Worm (Caenorhabditis elegans): ENCODE results near the gene srh-34.

DNA sequence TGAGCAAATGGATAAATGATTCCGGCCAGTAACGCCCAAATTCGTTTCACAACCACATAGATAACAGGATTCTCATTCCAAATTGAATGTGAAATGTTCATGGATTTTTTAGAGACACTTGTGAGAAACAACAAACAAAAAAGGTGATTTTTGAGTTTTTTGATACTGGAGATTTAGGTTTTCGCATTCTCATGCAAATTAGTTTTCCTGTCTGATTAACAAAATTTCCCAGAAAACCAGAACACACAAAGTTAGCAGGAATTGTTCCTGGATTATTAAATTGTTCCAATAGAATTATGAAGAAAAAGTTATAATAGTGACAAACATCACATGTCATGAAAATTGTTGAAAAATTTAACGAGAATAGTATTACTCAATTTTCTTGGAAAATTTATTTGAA lies 3.3 kb downstream of the srh-34 start, which contains the start of gene srh-33:
- no peak for TF ChIP-seq pha-4 (tag; optimal IDR thresholded peaks at IDR 0.05)
- no peak for TF ChIP-seq pax-1 (tag; optimal IDR thresholded peaks at IDR 0.05)
- TF ChIP-seq ama-1 (optimal IDR thresholded peaks at IDR 0.05), result no peak
- no peak for TF ChIP-seq unc-55 (GFP tag; optimal IDR thresholded peaks at IDR 0.05)
- no peak for TF ChIP-seq ceh-34 (tag; optimal IDR thresholded peaks at IDR 0.05)
- TF ChIP-seq nfya-1 (tag; optimal IDR thresholded peaks at IDR 0.05), result no peak
- TF ChIP-seq dmd-4 (tag; optimal IDR thresholded peaks at IDR 0.05; ENCODE audit: borderline replicate concordance), result no peak
- TF ChIP-seq ttx-3 (tag; optimal IDR thresholded peaks at IDR 0.05), result no peak
- no peak for TF ChIP-seq sox-4 (tag; optimal IDR thresholded peaks at IDR 0.05)
- TF ChIP-seq che-1 (tag; optimal IDR thresholded peaks at IDR 0.05), result no peak
- no peak for TF ChIP-seq ets-4 (tag; optimal IDR thresholded peaks at IDR 0.05)

Measured in whole organism, late embryonic.